Worm (Caenorhabditis elegans) whole organism, late embryonic: Measurements from ENCODE around the gene fbxc-49.

Experiments used
- C08G9.2 ChIP-seq: sonication (generic microtip); optimal IDR thresholded peaks from 2 replicates; lab custom pipeline; 2016; ENCODE audit warnings: mild to moderate bottlenecking, missing genetic modification characterization, moderate library complexity, missing compliant biosample characterization
- C38D4.7 ChIP-seq: fragments of 200-800 bp; sonication (Bioruptor generic); optimal IDR thresholded peaks from 2 replicates; lab custom pipeline; 2018; ENCODE audit warnings: mild to moderate bottlenecking, missing genetic modification characterization, moderate library complexity, missing compliant biosample characterization
- K09A11.1 ChIP-seq: sonication (generic microtip); optimal IDR thresholded peaks from 2 replicates; lab custom pipeline; 2017; ENCODE audit warnings: antibody characterized with exemption, mild to moderate bottlenecking, missing genetic modification characterization, missing compliant biosample characterization; ENCODE audit not compliant: insufficient read depth
- T23F11.4 ChIP-seq: fragments of 200-800 bp; sonication (Bioruptor generic); optimal IDR thresholded peaks from 2 replicates; lab custom pipeline; 2018; ENCODE audit warnings: mild to moderate bottlenecking, missing genetic modification characterization, missing compliant biosample characterization
- Y22D7AL.16 ChIP-seq: sonication (generic microtip); optimal IDR thresholded peaks from 2 replicates; lab custom pipeline; 2016; ENCODE audit warnings: missing genetic modification characterization, missing compliant biosample characterization
- ceh-14 ChIP-seq: sonication (generic microtip); optimal IDR thresholded peaks from 2 replicates; lab custom pipeline; 2016; ENCODE audit warnings: missing genotype, missing genetic modification characterization, missing compliant biosample characterization
- ceh-18 ChIP-seq: sonication (generic microtip); optimal IDR thresholded peaks from 2 replicates; lab custom pipeline; 2016; ENCODE audit warnings: missing genetic modification characterization, missing compliant biosample characterization
- ceh-19 ChIP-seq: fragments of 200-800 bp; sonication (Bioruptor generic); optimal IDR thresholded peaks from 2 replicates; lab custom pipeline; 2018; ENCODE audit warnings: mild to moderate bottlenecking, missing genetic modification characterization, missing compliant biosample characterization
- ceh-24 ChIP-seq: sonication (generic microtip); optimal IDR thresholded peaks from 2 replicates; lab custom pipeline; 2016; ENCODE audit warnings: mild to moderate bottlenecking, missing genetic modification characterization, missing compliant biosample characterization
- ceh-30 ChIP-seq: fragments of 150-350 bp; optimal IDR thresholded peaks from 2 replicates; lab custom pipeline; 2014; ENCODE audit warnings: missing biosample characterization, missing genetic modification characterization
- ceh-34 ChIP-seq: sonication (generic microtip); optimal IDR thresholded peaks from 2 replicates; lab custom pipeline; 2016; ENCODE audit warnings: mild to moderate bottlenecking, missing genetic modification characterization, missing compliant biosample characterization
- ceh-45 ChIP-seq: fragments of 200-800 bp; sonication (Bioruptor generic); IDR thresholded peaks from 2 replicates; pipeline ENCODE4 v1.3.6; 2022; ENCODE audit warnings: missing genetic modification reagents, missing genetic modification characterization, missing compliant biosample characterization
- ceh-48 ChIP-seq: sonication (generic microtip); optimal IDR thresholded peaks from 2 replicates; lab custom pipeline; 2016; ENCODE audit warnings: missing genetic modification characterization, inconsistent platforms, missing compliant biosample characterization
- ceh-6 ChIP-seq: fragments of 200-800 bp; sonication (Bioruptor generic); optimal IDR thresholded peaks from 2 replicates; lab custom pipeline; 2018; ENCODE audit warnings: mild to moderate bottlenecking, missing genetic modification characterization, missing compliant biosample characterization
- ceh-9 ChIP-seq: sonication (generic microtip); optimal IDR thresholded peaks from 2 replicates; lab custom pipeline; 2016; ENCODE audit warnings: mild to moderate bottlenecking, missing genetic modification characterization, inconsistent platforms, missing compliant biosample characterization
- dve-1 ChIP-seq: sonication (generic microtip); optimal IDR thresholded peaks from 2 replicates; lab custom pipeline; 2017; ENCODE audit warnings: antibody characterized with exemption, mild to moderate bottlenecking, missing genetic modification characterization, missing compliant biosample characterization
- elt-2 ChIP-seq: sonication (generic microtip); optimal IDR thresholded peaks from 2 replicates; lab custom pipeline; 2016; ENCODE audit warnings: missing genetic modification reagents, missing genetic modification characterization, missing compliant biosample characterization
- fax-1 ChIP-seq: sonication (generic microtip); optimal IDR thresholded peaks from 2 replicates; lab custom pipeline; 2016; ENCODE audit warnings: missing genotype, missing genetic modification characterization, missing compliant biosample characterization
- fkh-10 ChIP-seq: fragments of 150-350 bp; optimal IDR thresholded peaks from 2 replicates; lab custom pipeline; 2014; ENCODE audit warnings: missing biosample characterization, missing genetic modification reagents, missing genetic modification characterization
- fkh-6 ChIP-seq: sonication (generic microtip); optimal IDR thresholded peaks from 2 replicates; lab custom pipeline; 2016; ENCODE audit warnings: missing genetic modification characterization, missing compliant biosample characterization
- gmeb-2 ChIP-seq: sonication (generic microtip); optimal IDR thresholded peaks from 2 replicates; lab custom pipeline; 2016; ENCODE audit warnings: missing genetic modification characterization, inconsistent platforms, missing compliant biosample characterization
- hlh-15 ChIP-seq: sonication (generic microtip); optimal IDR thresholded peaks from 2 replicates; lab custom pipeline; 2016; ENCODE audit warnings: missing genetic modification characterization, missing compliant biosample characterization
- hlh-30 ChIP-seq: sonication (generic microtip); optimal IDR thresholded peaks from 2 replicates; lab custom pipeline; 2017; ENCODE audit warnings: antibody characterized with exemption, missing genetic modification characterization, missing compliant biosample characterization; ENCODE audit not compliant: insufficient read depth
- hlh-6 ChIP-seq: sonication (generic microtip); optimal IDR thresholded peaks from 2 replicates; lab custom pipeline; 2016; ENCODE audit warnings: missing genotype, missing genetic modification characterization, missing compliant biosample characterization
- hlh-8 ChIP-seq: sonication (generic microtip); optimal IDR thresholded peaks from 2 replicates; lab custom pipeline; 2016; ENCODE audit warnings: missing genotype, missing genetic modification characterization, missing compliant biosample characterization
- lim-6 ChIP-seq: sonication (generic microtip); optimal IDR thresholded peaks from 2 replicates; lab custom pipeline; 2016; ENCODE audit warnings: missing genetic modification characterization, missing compliant biosample characterization
- madf-2 ChIP-seq: sonication (generic microtip); optimal IDR thresholded peaks from 2 replicates; lab custom pipeline; 2017; ENCODE audit warnings: missing genetic modification characterization, missing compliant biosample characterization
- mec-3 ChIP-seq: sonication (generic microtip); optimal IDR thresholded peaks from 2 replicates; lab custom pipeline; 2016; ENCODE audit warnings: borderline replicate concordance, missing genetic modification characterization, missing compliant biosample characterization
- pha-4 ChIP-seq: fragments of 150-350 bp; optimal IDR thresholded peaks from 2 replicates; lab custom pipeline; 2018; ENCODE audit warnings: missing biosample characterization, missing genetic modification reagents, missing genetic modification characterization
- pqm-1 ChIP-seq: sonication (generic microtip); optimal IDR thresholded peaks from 2 replicates; lab custom pipeline; 2016; ENCODE audit warnings: missing genetic modification characterization, missing compliant biosample characterization
- ref-2 ChIP-seq: sonication (generic microtip); optimal IDR thresholded peaks from 2 replicates; lab custom pipeline; 2016; ENCODE audit warnings: missing genetic modification characterization, missing compliant biosample characterization
- sdc-2 ChIP-seq: sonication (generic microtip); optimal IDR thresholded peaks from 2 replicates; lab custom pipeline; 2016; ENCODE audit warnings: missing genotype, missing genetic modification characterization, missing compliant biosample characterization
- sox-2 ChIP-seq: fragments of 200-800 bp; sonication (Bioruptor generic); IDR thresholded peaks from 2 replicates; pipeline ENCODE4 v1.3.6; 2022; ENCODE audit warnings: missing genetic modification reagents, missing genetic modification characterization, missing compliant biosample characterization
- unc-3 ChIP-seq, 2 experiments: fragments of 200-800 bp in 1 of 2; sonication (Bioruptor generic) in 1 of 2; sonication (generic microtip) in 1 of 2; conservative IDR thresholded peaks in 1 of 2; optimal IDR thresholded peaks in 1 of 2; 2 replicates each; pipeline versions ENCODE4 v1.3.6 to Lab custom; 2016 to 2022; ENCODE audit warnings: missing compliant biosample characterization in 2 of 2, missing genetic modification characterization in 2 of 2, missing genetic modification reagents in 1 of 2
- unc-42 ChIP-seq: sonication (generic microtip); optimal IDR thresholded peaks from 2 replicates; lab custom pipeline; 2016; ENCODE audit warnings: missing genotype, missing genetic modification characterization, missing compliant biosample characterization
- unc-55 ChIP-seq: sonication (generic microtip); optimal IDR thresholded peaks from 2 replicates; lab custom pipeline; 2017; ENCODE audit warnings: missing biosample characterization, missing genetic modification reagents, missing genetic modification characterization
- zip-5 ChIP-seq: sonication (generic microtip); optimal IDR thresholded peaks from 2 replicates; lab custom pipeline; 2016; ENCODE audit warnings: missing genetic modification characterization, missing compliant biosample characterization
- ztf-16 ChIP-seq: sonication (generic microtip); optimal IDR thresholded peaks from 2 replicates; lab custom pipeline; 2017; ENCODE audit warnings: missing genetic modification characterization, missing compliant biosample characterization

The fbxc-49 gene

DNA sequence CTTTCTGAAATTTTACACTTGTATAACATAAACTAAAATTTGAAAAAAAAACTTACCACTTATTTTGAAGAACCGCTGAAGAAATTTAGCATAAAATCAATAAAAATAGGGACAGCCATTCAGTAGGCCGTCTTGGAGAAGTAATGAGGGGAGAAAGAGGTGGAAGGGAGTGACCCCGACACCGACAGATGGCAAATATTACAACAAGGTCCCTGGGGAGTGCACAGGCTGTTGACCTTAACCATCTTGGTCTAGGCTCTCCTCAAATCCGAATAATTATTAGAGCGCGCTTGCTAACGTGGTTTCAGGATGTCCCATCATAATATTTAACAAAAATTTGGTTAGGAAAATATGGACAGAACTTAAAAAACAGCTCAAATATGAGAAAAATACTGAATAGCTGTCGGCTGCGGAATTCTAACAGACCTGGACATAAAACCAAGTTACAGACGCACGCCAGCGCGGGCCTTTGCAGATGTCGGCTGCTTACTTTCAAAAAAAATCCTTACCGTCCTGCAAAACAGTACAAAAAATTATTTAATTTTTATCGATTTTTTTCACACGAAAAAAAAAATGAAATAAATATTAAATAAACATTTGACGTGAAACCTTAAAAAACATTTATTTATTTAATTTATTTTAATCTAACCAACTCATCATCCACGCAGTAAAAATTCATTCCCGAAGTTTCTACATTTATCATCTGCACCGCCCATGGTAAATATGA is 11.2 kb downstream of the fbxc-49 start, which contains the start of gene T16A1.2:
Gene T16A1.2 (plus strand): TSS at position 677 of the 727 bp plus-strand sequence.
- TF ChIP-seq Y22D7AL.16 (tag; lab: Kevin White, UChicago), result no peak
- no peak for TF ChIP-seq C38D4.7 (GFP tag; lab: Kevin White, UChicago)
- TF ChIP-seq ztf-16 (tag; lab: Kevin White, UChicago), result no peak
- TF ChIP-seq ceh-34 (tag; lab: Kevin White, UChicago), result no peak
- TF ChIP-seq ceh-45 (GFP tag; lab: Robert Waterston, UW), result no peak

DNA sequence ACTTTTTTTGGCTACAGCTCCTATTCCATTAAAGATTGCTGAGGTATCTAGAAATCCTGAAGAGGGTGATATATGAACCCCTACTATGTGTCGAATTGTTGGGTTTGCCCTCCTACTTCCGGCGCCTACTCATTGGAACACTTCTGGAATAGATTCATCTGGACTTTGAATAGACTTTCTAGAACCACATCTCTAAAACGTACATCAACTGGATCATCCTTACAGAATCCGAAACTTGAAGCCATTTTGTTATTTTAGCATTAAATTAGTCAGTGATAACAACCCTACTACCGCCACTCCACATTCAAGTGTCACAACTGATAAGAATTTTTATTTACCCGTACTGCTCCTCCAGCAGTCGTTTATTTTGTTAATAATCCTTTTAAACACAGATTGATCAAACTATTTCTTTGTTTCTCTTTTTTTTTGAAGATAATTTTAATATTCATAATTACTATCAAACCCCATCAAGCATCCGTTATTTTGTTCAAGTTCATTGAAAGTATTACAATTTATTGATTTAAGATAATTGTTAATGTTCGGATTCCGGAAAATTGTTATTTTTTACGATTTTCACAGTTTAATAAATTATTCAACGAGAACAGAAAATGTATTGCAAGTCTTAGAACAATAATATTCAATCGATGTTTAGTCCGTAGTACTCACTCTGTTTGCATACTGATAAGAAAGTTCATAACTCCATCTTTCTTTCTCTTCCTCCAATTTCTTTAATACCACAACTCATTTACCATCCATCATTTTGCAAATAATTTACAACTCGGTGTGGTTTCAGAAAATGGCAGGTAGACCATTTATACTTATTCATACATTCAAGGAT is 15.4 kb downstream of the fbxc-49 start, which contains the start of gene math-42:
Gene math-42 (plus strand): TSS at position 788 of the 838 bp plus-strand sequence.
- no peak for TF ChIP-seq fkh-6 (tag; lab: Kevin White, UChicago)
- no peak for TF ChIP-seq fax-1 (tag; lab: Kevin White, UChicago)
- TF ChIP-seq ceh-18 (tag; lab: Kevin White, UChicago), result no peak
- TF ChIP-seq elt-2, result peak; percentile 46
- TF ChIP-seq ceh-14 (tag; lab: Kevin White, UChicago), result no peak
- TF ChIP-seq ceh-48, result no peak
- TF ChIP-seq gmeb-2, result no peak

DNA sequence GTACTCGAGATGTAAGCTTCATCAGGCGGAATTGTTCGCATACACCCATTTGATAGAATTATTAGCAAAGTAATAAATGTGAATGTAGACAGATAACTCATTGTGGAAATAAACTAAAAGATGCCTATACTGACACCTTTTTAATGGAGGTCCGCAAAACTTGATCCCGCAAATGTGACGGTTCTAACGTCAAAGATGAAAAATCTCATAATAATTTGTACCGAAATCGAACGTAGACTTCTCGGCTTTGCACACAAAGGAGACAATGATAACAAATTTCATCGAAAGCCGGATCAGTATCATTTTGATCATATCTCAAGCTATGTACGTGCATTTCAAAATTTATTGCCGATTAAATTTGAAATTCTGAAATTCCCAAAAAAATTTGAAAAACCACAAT is 24.4 kb downstream of the fbxc-49 start, which contains the start of gene R52.4:
Gene R52.4 (minus strand): TSS at position 101 of the 400 bp plus-strand sequence.
- TF ChIP-seq C38D4.7 (GFP tag; lab: Kevin White, UChicago), result no peak
- no peak for TF ChIP-seq hlh-6
- no peak for TF ChIP-seq pha-4
- no peak for TF ChIP-seq unc-55 (GFP tag; lab: Kevin White, UChicago)
- no peak for TF ChIP-seq sdc-2
- no peak for TF ChIP-seq dve-1 (tag; lab: Kevin White, UChicago)
- no peak for TF ChIP-seq zip-5
- TF ChIP-seq pqm-1 (tag; lab: Kevin White, UChicago), result no peak
- TF ChIP-seq madf-2, result no peak
- no peak for TF ChIP-seq hlh-8
- TF ChIP-seq hlh-30, result no peak

DNA sequence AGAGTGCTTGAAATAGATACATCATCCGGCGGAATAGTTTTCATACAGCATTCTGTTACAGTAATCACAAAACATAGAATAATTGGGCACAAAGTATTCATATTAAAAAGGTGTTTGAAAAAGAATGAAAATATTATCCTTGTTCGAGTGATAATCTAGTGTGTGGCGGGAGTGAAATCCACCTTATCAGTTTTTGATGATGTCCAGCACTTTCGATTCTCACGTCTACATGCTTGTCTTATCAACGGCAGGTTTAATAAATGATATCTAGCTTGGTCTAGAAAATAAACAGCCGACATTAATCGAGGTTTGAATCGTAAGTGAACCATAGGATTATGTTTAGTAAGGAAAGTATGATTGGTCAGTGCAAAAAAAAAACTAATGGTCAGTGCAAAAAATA is 26.0 kb downstream of the fbxc-49 start, which contains the start of gene R52.5:
Gene R52.5 (minus strand): TSS at position 101 of the 400 bp plus-strand sequence.
- TF ChIP-seq fkh-10, result no peak
- TF ChIP-seq unc-3 (GFP tag; conservative IDR thresholded peaks at IDR 0.05; lab: Robert Waterston, UW), result no peak
- no peak for TF ChIP-seq unc-3 (tag; optimal IDR thresholded peaks at IDR 0.05; lab: Kevin White, UChicago)
- no peak for TF ChIP-seq ceh-30 (tag; lab: Kevin White, UChicago)
- TF ChIP-seq hlh-8, result no peak

DNA sequence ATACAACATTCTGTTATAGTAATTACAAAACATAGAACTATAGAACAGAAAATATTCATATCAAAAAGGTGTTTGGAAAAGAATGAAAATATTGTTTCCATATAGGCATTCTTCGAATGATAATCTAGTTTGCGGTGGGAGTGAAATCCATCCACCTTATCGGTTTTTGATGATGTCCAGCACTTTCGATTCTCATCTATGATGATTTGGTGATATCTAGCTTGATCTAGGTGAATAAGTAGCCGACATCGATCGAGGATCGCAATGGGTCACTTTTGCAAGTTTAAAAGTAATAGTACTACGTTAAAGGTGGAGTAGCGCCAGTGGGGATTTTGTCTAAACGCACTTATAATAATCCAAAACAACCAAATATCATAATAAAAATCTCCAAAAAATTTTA is 29.0 kb downstream of the fbxc-49 start, which contains the start of gene R52.6:
Gene R52.6 (minus strand): TSS at position 101 of the 400 bp plus-strand sequence.
- TF ChIP-seq sox-2 (GFP tag; lab: Robert Waterston, UW) (no peak), C08G9.2 (tag; lab: Kevin White, UChicago) (no peak), ceh-19 (no peak), ceh-9 (tag; lab: Kevin White, UChicago) (no peak), ref-2 (tag; lab: Kevin White, UChicago) (no peak), ceh-6 (GFP tag; lab: Kevin White, UChicago) (no peak), K09A11.1 (tag; lab: Kevin White, UChicago) (no peak), mec-3 (tag; lab: Kevin White, UChicago) (no peak), lim-6 (no peak), gmeb-2 (no peak), unc-3 (GFP tag; conservative IDR thresholded peaks at IDR 0.05; lab: Robert Waterston, UW) (no peak), unc-3 (tag; optimal IDR thresholded peaks at IDR 0.05; lab: Kevin White, UChicago) (no peak), fkh-6 (tag; lab: Kevin White, UChicago) (no peak), T23F11.4 (no peak), unc-42 (tag; lab: Kevin White, UChicago) (no peak), ceh-24 (tag; lab: Kevin White, UChicago) (no peak), zip-5 (no peak), unc-55 (GFP tag; lab: Kevin White, UChicago) (no peak), hlh-15 (no peak), ceh-30 (tag; lab: Kevin White, UChicago) (no peak)
